Worm (Caenorhabditis elegans): ENCODE results near the gene T27E4.1.
A peak's percentile ranks its signal among the peaks of the same experiment; 100 is the strongest.

T27E4.1 gene

DNA sequence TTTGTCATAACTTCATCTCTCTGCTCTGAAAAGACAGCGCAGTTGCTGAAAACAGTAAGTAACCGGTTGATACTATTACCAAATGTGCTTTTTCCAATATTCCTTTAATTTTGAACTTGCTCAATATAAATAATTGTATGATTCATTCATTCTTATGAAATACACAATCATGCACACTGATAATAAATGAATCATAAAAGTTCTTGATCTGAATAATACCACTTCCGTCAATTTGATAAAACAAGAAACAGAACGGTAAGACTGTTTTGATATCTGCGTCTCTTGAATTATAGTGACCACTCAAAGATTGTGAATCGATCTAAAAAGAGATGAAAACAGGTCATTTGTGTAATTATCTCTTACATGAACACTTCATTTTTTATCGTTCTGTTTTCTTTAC is 34.2 kb downstream of the T27E4.1 start, which contains the start of gene F21C10.4:
TSS of gene F21C10.4 (plus strand) at position 301 of the 400 bp plus-strand sequence.
- TF ChIP-seq unc-55 (GFP tag; optimal IDR thresholded peaks at IDR 0.05) (no peak), nhr-129 (tag; optimal IDR thresholded peaks at IDR 0.05) (no peak), nhr-237 (tag; optimal IDR thresholded peaks at IDR 0.05) (no peak)

DNA sequence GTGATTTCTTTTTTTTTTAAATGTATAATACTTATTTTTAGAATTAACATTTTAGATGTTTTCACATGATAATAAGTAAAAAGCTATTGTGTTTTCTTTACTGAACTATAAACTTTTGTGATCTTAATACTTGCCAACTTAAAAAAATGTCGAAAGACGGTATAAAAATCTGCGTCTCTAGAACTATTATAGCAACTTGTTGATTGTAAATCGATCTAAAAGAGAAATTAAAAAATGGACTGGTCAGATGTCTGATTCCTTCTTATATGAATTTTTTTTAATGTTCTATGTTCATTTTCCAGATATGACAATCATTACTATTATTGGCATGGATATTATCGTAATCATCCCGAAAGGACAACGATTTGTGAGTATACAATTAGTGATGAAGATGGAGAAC is 35.6 kb downstream of the T27E4.1 start, which contains the start of gene F21C10.3:
TSS of gene F21C10.3 (plus strand) at position 301 of the 400 bp plus-strand sequence.
- TF ChIP-seq ZK546.5 (tag; optimal IDR thresholded peaks at IDR 0.05) (no peak), egl-27 (tag; optimal IDR thresholded peaks at IDR 0.05) (no peak), ceh-16 (tag; optimal IDR thresholded peaks at IDR 0.05) (no peak), elt-1 (tag; optimal IDR thresholded peaks at IDR 0.05) (no peak), nhr-10 (tag; optimal IDR thresholded peaks at IDR 0.05) (no peak), nhr-129 (tag; optimal IDR thresholded peaks at IDR 0.05) (no peak), unc-62 (GFP tag; optimal IDR thresholded peaks at IDR 0.05) (no peak), sem-4 (tag; optimal IDR thresholded peaks at IDR 0.05) (no peak), nhr-11 (tag; optimal IDR thresholded peaks at IDR 0.05) (no peak), ztf-11 (tag; optimal IDR thresholded peaks at IDR 0.05) (no peak), aly-2 (tag; optimal IDR thresholded peaks at IDR 0.05) (no peak), fos-1 (tag; optimal IDR thresholded peaks at IDR 0.05) (no peak), dmd-4 (tag; optimal IDR thresholded peaks at IDR 0.05) (no peak), lin-39 (tag; optimal IDR thresholded peaks at IDR 0.05) (no peak), unc-55 (GFP tag; optimal IDR thresholded peaks at IDR 0.05) (no peak), mab-5 (tag; optimal IDR thresholded peaks at IDR 0.05) (no peak), blmp-1 (tag; optimal IDR thresholded peaks at IDR 0.05; ENCODE audit: insufficient read depth) (no peak)

- TF ChIP-seq crh-2 (tag; optimal IDR thresholded peaks at IDR 0.05) (peak; percentile 66), lin-11 (tag; optimal IDR thresholded peaks at IDR 0.05) (peak; percentile 40), nhr-129 (tag; optimal IDR thresholded peaks at IDR 0.05) (peak; percentile 62), nhr-6 (tag; optimal IDR thresholded peaks at IDR 0.05) (peak; percentile 34), C34F6.9 (tag; optimal IDR thresholded peaks at IDR 0.05) (peak; percentile 87), nhr-21 (tag; optimal IDR thresholded peaks at IDR 0.05) (peak; percentile 75), nhr-25 (tag; optimal IDR thresholded peaks at IDR 0.05) (no peak), gmeb-1 (tag; optimal IDR thresholded peaks at IDR 0.05) (no peak), nhr-12 (tag; optimal IDR thresholded peaks at IDR 0.05) (no peak), zag-1 (tag; optimal IDR thresholded peaks at IDR 0.05) (peak; percentile 56), lsy-2 (tag; optimal IDR thresholded peaks at IDR 0.05) (peak in 1 of 2 experiments; percentile 76), sma-9 (GFP tag; optimal IDR thresholded peaks at IDR 0.05) (peak; percentile 73), sma-9 (tag; optimal IDR thresholded peaks at IDR 0.05) (no peak), mdl-1 (tag; optimal IDR thresholded peaks at IDR 0.05) (peak; percentile 88 to 89), lin-13 (GFP tag; optimal IDR thresholded peaks at IDR 0.05) (peak; percentile 45), unc-55 (GFP tag; optimal IDR thresholded peaks at IDR 0.05) (peak; percentile 75), elt-1 (tag; optimal IDR thresholded peaks at IDR 0.05) (no peak)
These were observed 36.4 kb downstream of the T27E4.1 start for ce11 chrV:9128562-9128961.

- TF ChIP-seq sma-3 (GFP tag; optimal IDR thresholded peaks at IDR 0.05) (no peak), mab-5 (tag; optimal IDR thresholded peaks at IDR 0.05) (no peak), aly-2 (tag; optimal IDR thresholded peaks at IDR 0.05) (no peak), blmp-1 (tag; optimal IDR thresholded peaks at IDR 0.05; ENCODE audit: insufficient read depth) (no peak), elt-3 (tag; optimal IDR thresholded peaks at IDR 0.05) (no peak), ama-1 (optimal IDR thresholded peaks at IDR 0.05) (no peak)
These were observed 38.6 kb downstream of the T27E4.1 start, which contains the start of gene F21C10.19 for ce11 chrV:9130766-9131165. Gene F21C10.19 (plus strand): TSS chrV:9131066.

ce11 chrV:9132043-9132442 is 39.9 kb downstream of the T27E4.1 start, which contains the start of gene F21C10.1:
Gene F21C10.1 (plus strand): TSS chrV:9132343.
- no peak for TF ChIP-seq alr-1 (tag; optimal IDR thresholded peaks at IDR 0.05)
- no peak for TF ChIP-seq ztf-4 (tag; optimal IDR thresholded peaks at IDR 0.05)
- no peak for TF ChIP-seq R02D3.7 (tag; optimal IDR thresholded peaks at IDR 0.05)
- no peak for TF ChIP-seq lin-39 (tag; optimal IDR thresholded peaks at IDR 0.05)
- TF ChIP-seq ztf-1 (GFP tag; conservative IDR thresholded peaks at IDR 0.05): no peak
- no peak for TF ChIP-seq lsy-2 (tag; optimal IDR thresholded peaks at IDR 0.05)
- TF ChIP-seq unc-39 (tag; optimal IDR thresholded peaks at IDR 0.05): no peak
- TF ChIP-seq C34F6.9 (tag; optimal IDR thresholded peaks at IDR 0.05): no peak
- no peak for TF ChIP-seq nhr-25 (tag; optimal IDR thresholded peaks at IDR 0.05)
- no peak for TF ChIP-seq lin-11 (tag; optimal IDR thresholded peaks at IDR 0.05)
- no peak for TF ChIP-seq blmp-1 (tag; optimal IDR thresholded peaks at IDR 0.05; ENCODE audit: insufficient read depth)
- TF ChIP-seq nhr-6 (tag; optimal IDR thresholded peaks at IDR 0.05): no peak
- no peak for TF ChIP-seq mab-5 (tag; optimal IDR thresholded peaks at IDR 0.05)
- no peak for TF ChIP-seq egl-27 (tag; optimal IDR thresholded peaks at IDR 0.05)
- TF ChIP-seq ztf-11 (tag; optimal IDR thresholded peaks at IDR 0.05): no peak
- no peak for TF ChIP-seq zag-1 (tag; optimal IDR thresholded peaks at IDR 0.05)
- no peak for TF ChIP-seq nhr-12 (tag; optimal IDR thresholded peaks at IDR 0.05)

All from whole organism, L2 larva.